Worm (Caenorhabditis elegans): ENCODE data around the gene sfxn-1.2.

Gene sfxn-1.2

DNA sequence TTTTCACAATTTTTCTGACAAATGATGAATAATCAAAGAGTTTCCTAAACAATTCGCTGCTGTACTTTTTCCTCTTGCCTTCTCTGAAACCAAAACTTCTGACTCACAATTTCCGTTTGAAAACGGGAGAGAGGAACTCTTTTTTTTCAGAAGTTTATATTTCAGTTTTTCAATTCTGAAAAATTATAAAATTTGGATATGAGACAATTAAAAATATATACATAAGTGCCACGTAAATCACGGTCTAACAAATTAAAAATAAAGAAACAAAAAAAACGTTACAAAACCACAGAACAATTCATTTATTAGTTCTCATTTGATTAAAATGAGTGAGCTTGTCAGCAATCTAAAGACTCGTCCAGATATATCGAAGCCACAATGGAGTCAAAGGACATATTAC is at the start of gene sfxn-1.2:
TSS of gene sfxn-1.2 (plus strand) at position 301 of the 400 bp plus-strand sequence.
- TF ChIP-seq elt-4 (tag; optimal IDR thresholded peaks at IDR 0.05) (no peak), pha-4 (tag; optimal IDR thresholded peaks at IDR 0.05) (no peak), ama-1 (optimal IDR thresholded peaks at IDR 0.05) (no peak), hlh-6 (tag; optimal IDR thresholded peaks at IDR 0.05) (no peak), ceh-30 (tag; optimal IDR thresholded peaks at IDR 0.05) (no peak), pat-9 (tag; optimal IDR thresholded peaks at IDR 0.05) (no peak), dve-1 (tag; optimal IDR thresholded peaks at IDR 0.05) (no peak), ceh-9 (tag; optimal IDR thresholded peaks at IDR 0.05) (no peak), ceh-24 (tag; optimal IDR thresholded peaks at IDR 0.05) (no peak), pros-1 (tag; optimal IDR thresholded peaks at IDR 0.05) (no peak), ceh-6 (GFP tag; optimal IDR thresholded peaks at IDR 0.05) (no peak), sox-2 (GFP tag; IDR thresholded peaks at IDR 0.05) (no peak), hlh-8 (tag; optimal IDR thresholded peaks at IDR 0.05) (no peak), tbx-2 (tag; optimal IDR thresholded peaks at IDR 0.05) (no peak), ceh-34 (tag; optimal IDR thresholded peaks at IDR 0.05) (no peak), unc-42 (tag; optimal IDR thresholded peaks at IDR 0.05) (no peak), pqm-1 (tag; optimal IDR thresholded peaks at IDR 0.05) (no peak), syd-9 (tag; optimal IDR thresholded peaks at IDR 0.05) (no peak), mec-3 (tag; optimal IDR thresholded peaks at IDR 0.05; ENCODE audit: borderline replicate concordance) (no peak)

DNA sequence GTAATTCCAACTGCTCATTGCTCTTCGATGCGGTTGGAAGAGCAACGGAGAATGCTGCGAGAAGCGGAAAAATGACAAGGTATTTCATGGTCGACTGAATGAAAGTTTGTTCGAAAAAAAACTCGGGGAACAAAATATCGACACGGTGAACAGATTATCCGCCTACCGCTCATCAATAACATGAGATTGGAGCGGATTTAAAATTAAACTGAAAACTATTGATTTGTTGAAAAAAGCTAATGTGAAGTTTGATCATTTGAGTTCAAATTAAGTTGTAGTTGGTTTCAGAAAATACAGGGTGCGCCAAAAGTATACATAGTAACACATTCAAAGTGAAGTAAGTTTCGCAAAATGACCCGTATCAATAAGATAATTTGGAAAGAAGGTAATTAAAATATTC is 45.7 kb upstream of the sfxn-1.2 start, which contains the start of gene F40F8.4:
TSS of gene F40F8.4 (minus strand) at position 101 of the 400 bp plus-strand sequence.
- TF ChIP-seq pax-1 (tag; optimal IDR thresholded peaks at IDR 0.05): no peak
- no peak for TF ChIP-seq elt-4 (tag; optimal IDR thresholded peaks at IDR 0.05)
- TF ChIP-seq pat-9 (tag; optimal IDR thresholded peaks at IDR 0.05): no peak

DNA sequence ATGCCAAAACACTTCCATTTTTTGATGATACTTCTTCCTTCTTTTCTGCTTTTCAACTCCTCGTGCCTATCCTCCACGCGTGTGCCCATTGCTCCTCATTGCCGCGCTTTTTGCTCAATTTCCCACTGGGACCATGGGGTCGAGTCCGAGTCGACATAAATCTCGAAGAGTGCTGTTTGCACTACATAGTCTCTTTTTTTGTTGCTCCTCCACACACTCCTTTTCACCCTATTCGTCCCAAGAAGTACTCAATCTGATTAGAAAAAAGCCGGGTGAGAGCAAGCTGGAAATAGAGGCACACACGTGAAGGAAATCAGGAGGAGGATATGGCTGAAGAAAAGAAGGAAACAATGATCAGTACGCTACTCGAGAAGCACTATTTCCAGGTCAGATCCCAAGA is 43.3 kb upstream of the sfxn-1.2 start, which contains the start of gene arrd-6:
TSS of gene arrd-6 (plus strand) at position 169 of the 400 bp plus-strand sequence.
- no peak for TF ChIP-seq dmd-4 (tag; optimal IDR thresholded peaks at IDR 0.05; ENCODE audit: borderline replicate concordance)
- no peak for TF ChIP-seq fax-1 (tag; optimal IDR thresholded peaks at IDR 0.05)
- TF ChIP-seq pat-9 (tag; optimal IDR thresholded peaks at IDR 0.05): no peak
- TF ChIP-seq elt-2 (tag; optimal IDR thresholded peaks at IDR 0.05): no peak
- TF ChIP-seq ref-2 (tag; optimal IDR thresholded peaks at IDR 0.05): no peak
- no peak for TF ChIP-seq rnt-1 (tag; optimal IDR thresholded peaks at IDR 0.05)

DNA sequence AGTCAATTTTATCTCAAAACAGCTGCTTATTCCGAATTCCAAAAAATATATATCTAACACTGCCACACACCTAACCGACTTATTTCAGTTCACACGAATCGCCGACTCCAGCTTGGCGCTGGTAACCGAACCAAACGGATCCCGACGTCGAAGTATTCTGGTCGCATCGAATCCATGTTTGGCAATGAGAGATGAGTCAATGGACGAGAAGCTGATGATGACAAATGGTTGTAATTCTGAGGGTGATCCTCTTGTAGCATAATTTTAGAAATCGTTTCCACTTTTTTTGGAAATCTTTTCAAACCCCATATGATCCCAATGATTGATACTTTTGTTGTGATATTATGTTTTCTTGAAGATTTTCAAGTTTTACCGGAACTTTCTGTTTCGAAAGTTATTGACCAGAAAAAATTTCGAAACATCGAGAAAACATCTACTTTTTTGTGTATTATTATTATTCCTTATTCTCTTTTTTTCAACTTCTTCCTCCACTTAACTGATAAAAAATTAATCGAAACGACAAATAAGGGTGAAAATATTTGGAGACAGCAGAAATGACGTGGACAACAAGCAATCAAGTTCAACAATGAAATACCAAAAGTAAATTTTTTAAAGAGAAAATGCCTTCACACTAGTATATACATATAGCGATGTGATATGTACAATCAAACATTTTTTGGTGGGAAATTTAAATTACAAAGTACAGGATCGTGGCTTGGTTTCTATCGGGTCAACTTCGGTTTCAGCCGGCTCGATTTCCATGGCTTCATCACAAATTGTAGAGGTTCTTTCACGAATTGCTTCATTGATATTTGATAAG is 35.8 kb upstream of the sfxn-1.2 start:
- no peak for TF ChIP-seq hlh-15 (tag; optimal IDR thresholded peaks at IDR 0.05)
- no peak for TF ChIP-seq ahr-1 (tag; optimal IDR thresholded peaks at IDR 0.05)
- TF ChIP-seq nhr-232 (tag; optimal IDR thresholded peaks at IDR 0.05): no peak
- TF ChIP-seq ceh-31 (tag; optimal IDR thresholded peaks at IDR 0.05): no peak
- TF ChIP-seq npax-4 (tag; optimal IDR thresholded peaks at IDR 0.05): no peak
- no peak for TF ChIP-seq fkh-6 (tag; optimal IDR thresholded peaks at IDR 0.05)
- no peak for TF ChIP-seq ceh-34 (tag; optimal IDR thresholded peaks at IDR 0.05)
- no peak for TF ChIP-seq rnt-1 (tag; optimal IDR thresholded peaks at IDR 0.05)

DNA sequence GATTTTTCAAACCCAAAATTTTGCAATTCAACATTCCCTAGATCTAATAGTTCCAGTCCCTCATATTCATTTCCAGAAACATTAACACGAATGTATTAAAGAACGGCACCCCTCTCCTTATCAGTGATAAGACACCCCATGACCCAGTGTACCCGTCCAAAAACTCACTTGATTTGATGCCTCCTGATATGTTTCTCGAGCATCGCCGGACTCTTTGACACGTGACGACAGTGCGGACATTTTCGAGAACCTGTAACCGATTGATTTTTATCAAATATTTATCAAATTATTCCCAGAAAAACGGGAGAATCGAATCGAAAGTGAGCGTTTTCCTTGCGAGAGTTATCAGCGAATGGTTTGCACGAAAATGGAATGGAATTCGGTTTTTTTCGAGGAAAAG is 34.9 kb upstream of the sfxn-1.2 start:
- peak; percentile 80 for TF ChIP-seq elt-2 (tag; optimal IDR thresholded peaks at IDR 0.05)
- no peak for TF ChIP-seq dmd-4 (tag; optimal IDR thresholded peaks at IDR 0.05; ENCODE audit: borderline replicate concordance)
- peak; percentile 26 for TF ChIP-seq hlh-30 (tag; optimal IDR thresholded peaks at IDR 0.05; ENCODE audit: insufficient read depth)

DNA sequence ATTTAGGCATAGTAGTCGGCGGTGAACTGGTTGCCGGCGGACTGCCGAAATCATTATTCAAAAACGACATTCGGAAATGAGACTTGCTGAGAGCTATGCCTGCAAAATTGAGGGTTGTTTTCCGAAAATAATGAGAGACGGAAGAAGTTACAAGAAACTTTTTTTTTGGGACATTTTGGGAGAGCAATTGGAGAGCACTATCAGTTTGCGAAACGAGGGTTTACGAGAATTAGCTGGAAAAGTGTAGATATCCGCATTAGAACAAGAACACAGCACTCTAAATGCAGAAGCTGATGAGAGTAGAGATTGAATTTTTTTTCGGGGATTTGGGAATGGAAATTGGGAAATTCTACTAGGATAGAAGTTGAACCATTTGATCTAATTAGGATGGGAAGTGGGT is 33.3 kb upstream of the sfxn-1.2 start, which contains the start of gene pqm-1:
TSS of gene pqm-1 (minus strand) at position 101 of the 400 bp plus-strand sequence.
- TF ChIP-seq eyg-1 (tag; optimal IDR thresholded peaks at IDR 0.05) (no peak), ceh-30 (tag; optimal IDR thresholded peaks at IDR 0.05) (no peak), ama-1 (optimal IDR thresholded peaks at IDR 0.05) (no peak), ceh-22 (tag; optimal IDR thresholded peaks at IDR 0.05) (no peak), hlh-6 (tag; optimal IDR thresholded peaks at IDR 0.05) (no peak), pha-2 (tag; optimal IDR thresholded peaks at IDR 0.05) (no peak), unc-55 (GFP tag; optimal IDR thresholded peaks at IDR 0.05) (no peak), dve-1 (tag; optimal IDR thresholded peaks at IDR 0.05) (no peak), fkh-10 (GFP tag; optimal IDR thresholded peaks at IDR 0.05) (no peak), ceh-48 (tag; optimal IDR thresholded peaks at IDR 0.05) (no peak), elt-4 (tag; optimal IDR thresholded peaks at IDR 0.05) (no peak), che-1 (tag; optimal IDR thresholded peaks at IDR 0.05) (no peak), elt-2 (tag; optimal IDR thresholded peaks at IDR 0.05) (no peak), ahr-1 (tag; optimal IDR thresholded peaks at IDR 0.05) (no peak), gmeb-2 (tag; optimal IDR thresholded peaks at IDR 0.05) (no peak), ttx-3 (tag; optimal IDR thresholded peaks at IDR 0.05) (no peak), pax-1 (tag; optimal IDR thresholded peaks at IDR 0.05) (no peak)
